Worm (Caenorhabditis elegans): ENCODE measurements around the gene gst-16.

Gene gst-16

DNA sequence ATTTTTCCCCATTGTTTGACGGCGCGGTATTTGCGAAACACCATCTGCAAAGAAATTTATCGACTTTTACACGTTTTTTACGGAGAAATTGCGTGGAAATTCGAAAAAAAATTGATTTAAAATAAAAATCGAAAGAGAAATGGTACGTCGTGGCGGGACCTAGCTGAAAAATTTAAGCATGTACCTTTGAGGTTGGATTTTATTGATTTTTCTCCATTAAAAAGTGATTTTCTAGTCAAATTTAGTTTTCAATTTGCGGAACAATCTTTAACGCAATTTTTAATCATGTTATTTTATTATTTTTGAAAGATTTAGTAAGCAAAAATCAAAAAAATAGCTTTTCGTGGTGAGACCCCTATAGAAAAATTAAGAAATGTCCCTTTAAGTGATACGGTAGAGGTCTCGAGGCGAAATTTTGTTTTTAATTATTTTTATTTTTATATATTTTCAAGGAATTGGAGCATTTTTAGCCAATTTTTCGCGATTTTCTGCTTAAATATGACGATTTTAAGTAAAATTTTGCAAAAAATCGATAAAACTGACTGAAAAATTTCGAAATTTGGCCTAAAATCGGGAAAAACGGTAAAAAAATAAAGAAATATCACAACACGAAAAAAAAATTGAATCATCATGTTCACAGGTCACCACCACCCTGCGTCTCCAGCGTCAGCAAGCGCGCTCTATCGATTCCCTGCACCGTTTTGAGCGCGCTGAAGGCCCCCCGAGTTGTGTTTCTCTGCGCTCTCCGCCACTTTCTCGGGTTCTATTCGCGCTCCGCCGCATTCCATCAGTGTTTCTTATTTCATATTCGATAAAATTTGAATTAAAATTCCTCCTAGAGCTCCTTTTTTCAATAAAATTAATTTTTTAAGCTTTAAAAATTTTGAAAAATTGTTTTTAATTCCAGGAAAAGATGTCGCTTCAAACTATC is 49.0 kb downstream of the gst-16 start, which contains the start of the genes mrpl-37 and lin-38 (continued):
- TF ChIP-seq dmd-8 (GFP tag; IDR thresholded peaks at IDR 0.05): no peak
- no peak for TF ChIP-seq Y105C5A.15 (GFP tag; IDR thresholded peaks at IDR 0.05)
- no peak for TF ChIP-seq zip-2 (tag; optimal IDR thresholded peaks at IDR 0.05)
- TF ChIP-seq Y5F2A.4 (GFP tag; optimal IDR thresholded peaks at IDR 0.05): no peak
- TF ChIP-seq nhr-42 (GFP tag; IDR thresholded peaks at IDR 0.05): no peak
- no peak for TF ChIP-seq egl-27 (tag; optimal IDR thresholded peaks at IDR 0.05)
- TF ChIP-seq snpc-1.2 (GFP tag; IDR thresholded peaks at IDR 0.05): no peak
- peak; percentile 53 for TF ChIP-seq lin-15B (tag; optimal IDR thresholded peaks at IDR 0.05)
- TF ChIP-seq tag-97 (GFP tag; IDR thresholded peaks at IDR 0.05): no peak
- TF ChIP-seq nhr-10 (tag; optimal IDR thresholded peaks at IDR 0.05): no peak
- peak; percentile 48 for TF ChIP-seq nhr-11 (tag; optimal IDR thresholded peaks at IDR 0.05)
- TF ChIP-seq aha-1 (tag): peak; percentile 98
- no peak for TF ChIP-seq ztf-7 (tag; optimal IDR thresholded peaks at IDR 0.05)
- TF ChIP-seq daf-16 (GFP tag; optimal IDR thresholded peaks at IDR 0.05): no peak
- peak; percentile 46 for TF ChIP-seq daf-16 (tag; optimal IDR thresholded peaks at IDR 0.05)
- TF ChIP-seq spr-3 (GFP tag; optimal IDR thresholded peaks at IDR 0.05): no peak
- TF ChIP-seq madf-9 (GFP tag; conservative IDR thresholded peaks at IDR 0.05): no peak
- no peak for TF ChIP-seq tra-1 (GFP tag; IDR thresholded peaks at IDR 0.05)
- TF ChIP-seq duxl-1 (tag; optimal IDR thresholded peaks at IDR 0.05; ENCODE audit: poor library complexity): no peak
- TF ChIP-seq ceh-44 (GFP tag; IDR thresholded peaks at IDR 0.05): no peak
- no peak for TF ChIP-seq ztf-11 (tag; optimal IDR thresholded peaks at IDR 0.05)
- TF ChIP-seq rbr-2 (tag; optimal IDR thresholded peaks at IDR 0.05): peak; percentile 58
- no peak for TF ChIP-seq attf-4 (tag; optimal IDR thresholded peaks at IDR 0.05)
- no peak for TF ChIP-seq unc-39 (tag; optimal IDR thresholded peaks at IDR 0.05)
- TF ChIP-seq zfp-3 (GFP tag; conservative IDR thresholded peaks at IDR 0.05): no peak
- TF ChIP-seq dmd-6 (GFP tag; IDR thresholded peaks at IDR 0.05): no peak
- TF ChIP-seq lin-38 (GFP tag; IDR thresholded peaks at IDR 0.05): peak; percentile 86
- TF ChIP-seq cey-2 (tag; optimal IDR thresholded peaks at IDR 0.05; ENCODE audit: borderline replicate concordance, insufficient read depth): no peak
- no peak for TF ChIP-seq F10B5.3 (tag; optimal IDR thresholded peaks at IDR 0.05)
- TF ChIP-seq nhr-41 (GFP tag; IDR thresholded peaks at IDR 0.05): no peak
- TF ChIP-seq madf-5 (GFP tag; IDR thresholded peaks at IDR 0.05): no peak
- no peak for TF ChIP-seq snpc-4 (tag; optimal IDR thresholded peaks at IDR 0.05)
- TF ChIP-seq daf-19 (GFP tag; conservative IDR thresholded peaks at IDR 0.05): no peak
- TF ChIP-seq ctbp-1 (GFP tag; IDR thresholded peaks at IDR 0.05): no peak
- no peak for TF ChIP-seq pqm-1 (tag; optimal IDR thresholded peaks at IDR 0.05)
- no peak for TF ChIP-seq saeg-2 (GFP tag; IDR thresholded peaks at IDR 0.05)
- TF ChIP-seq ces-1 (GFP tag; optimal IDR thresholded peaks at IDR 0.05): no peak
- no peak for TF ChIP-seq gei-8 (GFP tag; optimal IDR thresholded peaks at IDR 0.05)
- no peak for TF ChIP-seq Y48G9A.11 (GFP tag; IDR thresholded peaks at IDR 0.05)
- no peak for TF ChIP-seq jun-1 (tag; optimal IDR thresholded peaks at IDR 0.05)
- TF ChIP-seq zfp-2 (tag; optimal IDR thresholded peaks at IDR 0.05): no peak

DNA sequence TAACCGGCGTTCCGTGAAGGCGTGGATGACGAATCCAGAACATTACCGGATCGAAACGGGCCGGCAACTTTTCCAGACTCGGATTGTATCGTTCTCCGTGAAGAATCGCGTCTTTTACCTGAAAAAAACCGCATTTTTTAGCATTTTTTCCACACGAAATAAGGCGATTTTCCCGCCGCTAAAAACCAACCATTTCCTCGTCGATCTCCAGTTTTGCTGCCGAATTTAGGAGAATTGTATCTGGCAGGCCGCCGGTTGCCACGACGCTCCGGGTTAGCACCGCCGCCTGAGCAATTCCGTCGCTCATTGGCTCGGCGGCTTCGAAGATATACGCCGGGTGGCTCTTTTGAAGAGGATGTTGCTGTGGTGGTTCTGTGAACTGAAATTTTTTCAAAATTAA is 49.8 kb downstream of the gst-16 start:
- TF ChIP-seq rbr-2 (tag; optimal IDR thresholded peaks at IDR 0.05) (no peak), F26F4.8 (GFP tag; conservative IDR thresholded peaks at IDR 0.05) (no peak), nhr-42 (GFP tag; IDR thresholded peaks at IDR 0.05) (no peak), F10B5.3 (tag; optimal IDR thresholded peaks at IDR 0.05) (no peak), hif-1 (tag; optimal IDR thresholded peaks at IDR 0.05) (no peak), ztf-7 (tag; optimal IDR thresholded peaks at IDR 0.05) (no peak), attf-4 (tag; optimal IDR thresholded peaks at IDR 0.05) (no peak), set-16 (GFP tag; IDR thresholded peaks at IDR 0.05) (peak; percentile 60), lsy-2 (tag; optimal IDR thresholded peaks at IDR 0.05) (no peak), zag-1 (tag; optimal IDR thresholded peaks at IDR 0.05) (no peak), nhr-76 (tag; optimal IDR thresholded peaks at IDR 0.05) (no peak), pqm-1 (tag; optimal IDR thresholded peaks at IDR 0.05) (no peak), aha-1 (tag) (peak; percentile 91), mep-1 (tag; optimal IDR thresholded peaks at IDR 0.05) (no peak)

Data from whole organism, L4 larva.